Worm (Caenorhabditis elegans): Measurements from ENCODE around the gene F36H12.9.

ce11 chrIV:5288932-5289331 lies 32.1 kb downstream of the F36H12.9 start:
- TF ChIP-seq nhr-11 (tag; optimal IDR thresholded peaks at IDR 0.05) (no peak), snpc-4 (tag; optimal IDR thresholded peaks at IDR 0.05) (no peak), lsy-2 (tag; optimal IDR thresholded peaks at IDR 0.05) (no peak), tra-1 (GFP tag; IDR thresholded peaks at IDR 0.05) (no peak), skn-1 (tag; optimal IDR thresholded peaks at IDR 0.05) (no peak), lin-39 (tag; optimal IDR thresholded peaks at IDR 0.05) (no peak), daf-12 (tag; optimal IDR thresholded peaks at IDR 0.05) (no peak), dve-1 (tag; optimal IDR thresholded peaks at IDR 0.05; ENCODE audit: insufficient read depth) (no peak), fos-1 (tag; optimal IDR thresholded peaks at IDR 0.05) (no peak), ces-1 (GFP tag; optimal IDR thresholded peaks at IDR 0.05) (no peak), nhr-237 (tag; optimal IDR thresholded peaks at IDR 0.05) (no peak)

Data from whole organism, L4 larva.